Worm (Caenorhabditis elegans) whole organism, L4 larva: ENCODE data around the gene tmc-2.

Experiments
- aha-1 ChIP-seq: fragments of 150-350 bp; peaks from one replicate; lab custom pipeline; 2014; ENCODE audit warnings: missing biosample characterization, missing genetic modification characterization
- ama-1 ChIP-seq: fragments of 150-350 bp; optimal IDR thresholded peaks from 2 replicates; lab custom pipeline; 2014; ENCODE audit warnings: inconsistent platforms, mixed read lengths
- daf-16 ChIP-seq, 3 experiments: sonication (generic microtip); optimal IDR thresholded peaks; 2 replicates each; lab custom pipeline; 2016 to 2017; ENCODE audit warnings: missing genetic modification characterization in 3 of 3, missing genetic modification reagents in 3 of 3, mild to moderate bottlenecking in 2 of 3, missing compliant biosample characterization in 2 of 3, missing biosample characterization in 1 of 3, moderate library complexity in 1 of 3
- fkh-10 ChIP-seq: fragments of 150-350 bp; optimal IDR thresholded peaks from 2 replicates; lab custom pipeline; 2014; ENCODE audit warnings: missing biosample characterization, missing genetic modification reagents, missing genetic modification characterization
- nhr-237 ChIP-seq: sonication (generic microtip); optimal IDR thresholded peaks from 2 replicates; lab custom pipeline; 2017; ENCODE audit warnings: missing biosample characterization, missing genetic modification characterization
- spr-1 ChIP-seq: sonication (generic microtip); optimal IDR thresholded peaks from 2 replicates; lab custom pipeline; 2016; ENCODE audit warnings: mild to moderate bottlenecking, missing genetic modification characterization, missing compliant biosample characterization
- unc-130 ChIP-seq: sonication (generic microtip); optimal IDR thresholded peaks from 2 replicates; lab custom pipeline; 2016; ENCODE audit warnings: missing genetic modification reagents, missing genetic modification characterization, missing compliant biosample characterization
- zag-1 ChIP-seq: fragments of 150-350 bp; optimal IDR thresholded peaks from 2 replicates; lab custom pipeline; 2014; ENCODE audit warnings: missing biosample characterization, missing genetic modification characterization

DNA sequence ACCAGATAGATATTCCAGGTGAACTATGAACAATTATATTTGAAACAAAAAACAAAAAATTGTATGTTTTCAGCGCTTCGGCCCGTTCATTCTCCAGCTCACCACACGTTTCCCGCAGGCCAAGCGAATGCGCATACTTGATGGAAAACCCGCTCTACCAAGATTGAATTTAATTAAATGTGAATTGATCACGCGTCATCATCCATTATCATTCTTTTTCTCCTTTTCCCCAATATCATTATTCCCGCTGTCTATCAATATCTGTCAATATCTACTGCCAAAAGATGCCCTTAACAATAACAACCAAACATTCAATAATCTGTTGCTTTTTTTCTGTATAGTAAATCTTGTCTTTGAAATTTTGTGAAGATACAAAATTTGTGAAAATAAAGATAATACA is 32.7 kb downstream of the tmc-2 start:
- no peak for TF ChIP-seq ama-1 (lab: Kevin White, UChicago)
- no peak for TF ChIP-seq daf-16 (GFP tag; optimal IDR thresholded peaks at IDR 0.05; lab: Kevin White, UChicago)
- no peak for TF ChIP-seq daf-16 (tag; optimal IDR thresholded peaks at IDR 0.05; lab: Kevin White, UChicago)
- no peak for TF ChIP-seq zag-1 (tag; lab: Kevin White, UChicago)
- TF ChIP-seq nhr-237 (tag; lab: Kevin White, UChicago), result no peak
- no peak for TF ChIP-seq spr-1 (tag; lab: Kevin White, UChicago)
- no peak for TF ChIP-seq unc-130
- TF ChIP-seq aha-1, result no peak
- TF ChIP-seq fkh-10, result no peak
